Fruit fly (Drosophila melanogaster): ENCODE results near the gene GstD6.

- TF ChIP-seq CG2116 (GFP tag; optimal IDR thresholded peaks at IDR 0.05) (no peak), amos (GFP tag; IDR thresholded peaks at IDR 0.05; ENCODE audit: partially characterized antibody) (no peak), psq (GFP tag; optimal IDR thresholded peaks at IDR 0.05) (no peak), CG10267 (tag; optimal IDR thresholded peaks at IDR 0.05) (no peak), gro (GFP tag; optimal IDR thresholded peaks at IDR 0.05) (no peak)
These were observed 47.1 kb downstream of the GstD6 start for dm6 chr3R:12423997-12424396.
